Fruit fly (Drosophila melanogaster): Measurements from ENCODE around the gene Gr22e.
A peak's percentile ranks its signal among the peaks of the same experiment; 100 is the strongest.

Gene Gr22e

dm6 chr2L:1740095-1740494, 43.8 kb upstream of the Gr22e start (continued):
- no peak for TF ChIP-seq crol (GFP tag; IDR thresholded peaks at IDR 0.05)
- TF ChIP-seq trem (tag; optimal IDR thresholded peaks at IDR 0.05): no peak
- TF ChIP-seq shn (GFP tag; optimal IDR thresholded peaks at IDR 0.05): no peak
- TF ChIP-seq Rfx (GFP tag; IDR thresholded peaks at IDR 0.05): no peak
- TF ChIP-seq CG10565 (GFP tag; optimal IDR thresholded peaks at IDR 0.05): no peak
- no peak for TF ChIP-seq CG13123 (GFP tag; optimal IDR thresholded peaks at IDR 0.05)
- TF ChIP-seq CG14441 (GFP tag; IDR thresholded peaks at IDR 0.05): no peak
- no peak for TF ChIP-seq ssp (GFP tag; IDR thresholded peaks at IDR 0.05)
- no peak for TF ChIP-seq Dll (GFP tag; IDR thresholded peaks at IDR 0.05; ENCODE audit: partially characterized antibody)
- peak; percentile 6 for TF ChIP-seq CG17359 (tag; optimal IDR thresholded peaks at IDR 0.05)
- no peak for TF ChIP-seq gsb (GFP tag; IDR thresholded peaks at IDR 0.05)
- no peak for TF ChIP-seq CG9609 (GFP tag; optimal IDR thresholded peaks at IDR 0.05)
- no peak for TF ChIP-seq Trl (optimal IDR thresholded peaks at IDR 0.05)
- TF ChIP-seq Trl (GFP tag; optimal IDR thresholded peaks at IDR 0.05): no peak
- TF ChIP-seq en (GFP tag; optimal IDR thresholded peaks at IDR 0.05): no peak
- no peak for TF ChIP-seq CG6175 (GFP tag; IDR thresholded peaks at IDR 0.05)
- TF ChIP-seq CG1832 (GFP tag; optimal IDR thresholded peaks at IDR 0.05): no peak
- peak; percentile 12 for TF ChIP-seq gem (tag; optimal IDR thresholded peaks at IDR 0.05)
- TF ChIP-seq CHES-1-like (GFP tag; optimal IDR thresholded peaks at IDR 0.05): no peak
- no peak for TF ChIP-seq CG11093 (GFP tag; IDR thresholded peaks at IDR 0.05)
- no peak for TF ChIP-seq knrl (GFP tag; IDR thresholded peaks at IDR 0.05; ENCODE audit: partially characterized antibody)
- TF ChIP-seq CG5245 (GFP tag; optimal IDR thresholded peaks at IDR 0.05): no peak
- TF ChIP-seq CG16779 (GFP tag; IDR thresholded peaks at IDR 0.05): no peak
- no peak for TF ChIP-seq Ets65A (GFP tag)
- TF ChIP-seq NC2α (GFP tag; optimal IDR thresholded peaks at IDR 0.05): no peak
- TF ChIP-seq CG14710 (tag; optimal IDR thresholded peaks at IDR 0.05): no peak
- TF ChIP-seq sna (GFP tag; IDR thresholded peaks at IDR 0.05; ENCODE audit: partially characterized antibody): no peak
- no peak for TF ChIP-seq fd3F (GFP tag; optimal IDR thresholded peaks at IDR 0.05)
- TF ChIP-seq Adf1 (GFP tag; IDR thresholded peaks at IDR 0.05): no peak
- TF ChIP-seq hkb (optimal IDR thresholded peaks at IDR 0.05): no peak
- peak; percentile 14; the same call in 1 of the 2 replicates for TF ChIP-seq hkb (GFP tag; IDR thresholded peaks at IDR 0.05)
- TF ChIP-seq Ada2b (GFP tag; IDR thresholded peaks at IDR 0.05): no peak
- peak; percentile 18 for TF ChIP-seq CG3407 (GFP tag; optimal IDR thresholded peaks at IDR 0.05)
- TF ChIP-seq Optix (GFP tag; IDR thresholded peaks at IDR 0.05): no peak
- TF ChIP-seq unpg (GFP tag; optimal IDR thresholded peaks at IDR 0.05): no peak
- TF ChIP-seq CG8290 (GFP tag; optimal IDR thresholded peaks at IDR 0.05): no peak
- TF ChIP-seq CG8290 (tag; optimal IDR thresholded peaks at IDR 0.05): peak in 1 of 2 experiments; percentile 27
- TF ChIP-seq TFAM (GFP tag; optimal IDR thresholded peaks at IDR 0.05): no peak
- TF ChIP-seq Fer1 (GFP tag; optimal IDR thresholded peaks at IDR 0.05): no peak
- no peak for TF ChIP-seq MBD-R2 (GFP tag; IDR thresholded peaks at IDR 0.05)
- no peak for TF ChIP-seq D19A (tag; optimal IDR thresholded peaks at IDR 0.05)
- no peak for TF ChIP-seq dm (GFP tag; optimal IDR thresholded peaks at IDR 0.05)
- TF ChIP-seq CG13424 (tag; optimal IDR thresholded peaks at IDR 0.05): no peak
- no peak for TF ChIP-seq CG7372 (GFP tag; IDR thresholded peaks at IDR 0.05)
- TF ChIP-seq CG15269 (tag; optimal IDR thresholded peaks at IDR 0.05): peak; percentile 30
- no peak for TF ChIP-seq B-H2 (GFP tag; optimal IDR thresholded peaks at IDR 0.05)
- no peak for TF ChIP-seq CG2120 (GFP tag; optimal IDR thresholded peaks at IDR 0.05)
- TF ChIP-seq fd102C (GFP tag; optimal IDR thresholded peaks at IDR 0.05): no peak
- no peak for TF ChIP-seq CG15514 (GFP tag; optimal IDR thresholded peaks at IDR 0.05)
- TF ChIP-seq CG17802 (tag; optimal IDR thresholded peaks at IDR 0.05): no peak
- no peak for TF ChIP-seq CG6689 (GFP tag; IDR thresholded peaks at IDR 0.05)
- no peak for TF ChIP-seq psq (GFP tag; optimal IDR thresholded peaks at IDR 0.05)
- TF ChIP-seq corto (GFP tag; optimal IDR thresholded peaks at IDR 0.05): no peak
- TF ChIP-seq hb (GFP tag; IDR thresholded peaks at IDR 0.05; ENCODE audit: partially characterized antibody): no peak

All from whole organism, embryonic.